Worm (Caenorhabditis elegans): ENCODE results near the gene mics-1.
A peak's percentile ranks its signal among the peaks of the same experiment; 100 is the strongest.

The mics-1 gene

DNA sequence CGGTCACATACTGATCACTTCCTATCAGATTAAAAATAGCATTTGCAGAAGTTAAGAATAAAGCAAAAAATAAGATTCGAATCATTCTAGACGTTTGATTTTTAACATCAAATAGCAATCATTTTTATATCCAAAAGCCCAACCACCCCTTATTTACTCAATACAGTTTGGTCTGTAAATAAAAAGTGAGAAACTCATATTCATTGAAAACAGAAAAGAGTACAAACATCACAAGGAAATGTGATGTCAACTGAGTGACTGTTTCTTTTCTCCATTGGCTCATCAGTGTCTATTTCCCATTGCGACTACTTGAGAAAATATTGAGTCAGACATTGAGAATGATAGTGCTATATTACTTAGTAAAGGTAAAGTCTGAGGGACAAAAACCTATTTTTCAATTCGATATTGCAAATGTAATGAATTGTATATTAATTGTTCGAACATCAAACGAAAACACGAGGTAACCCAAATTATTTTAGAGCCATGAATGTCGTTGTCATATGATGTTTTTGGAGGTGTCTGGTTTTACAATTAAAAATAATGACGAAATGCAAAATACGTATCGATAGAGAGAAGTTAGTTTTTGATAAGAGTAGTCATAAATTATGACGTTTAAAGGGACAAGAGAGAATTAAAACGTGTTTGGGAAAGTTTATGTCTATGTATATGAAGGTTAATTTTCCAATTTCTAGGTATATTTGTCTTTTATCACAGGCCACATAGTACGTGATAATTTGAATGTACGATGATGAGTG lies 11.8 kb upstream of the mics-1 start, which contains the start of gene ttr-23:
TSS of gene ttr-23 (minus strand) at position 87 of the 755 bp plus-strand sequence.
- TF ChIP-seq ceh-36 (tag; optimal IDR thresholded peaks at IDR 0.05) = no peak
- TF ChIP-seq ets-7 (tag; optimal IDR thresholded peaks at IDR 0.05) = no peak
- TF ChIP-seq aly-1 (tag; optimal IDR thresholded peaks at IDR 0.05) = no peak
- TF ChIP-seq tbx-11 (GFP tag; IDR thresholded peaks at IDR 0.05) = no peak
- no peak for TF ChIP-seq hnd-1 (tag; optimal IDR thresholded peaks at IDR 0.05)
- no peak for TF ChIP-seq tra-4 (tag; optimal IDR thresholded peaks at IDR 0.05)
- TF ChIP-seq scrt-1 (GFP tag; IDR thresholded peaks at IDR 0.05) = no peak

ce11 chrV:10588694-10589093 lies 10.6 kb upstream of the mics-1 start, which contains the start of gene srg-32:
srg-32 (minus strand) TSS chrV:10588794.
- TF ChIP-seq tbx-11 (GFP tag; IDR thresholded peaks at IDR 0.05) (no peak), flt-1 (GFP tag; IDR thresholded peaks at IDR 0.05) (no peak), ets-7 (tag; optimal IDR thresholded peaks at IDR 0.05) (no peak), ceh-36 (tag; optimal IDR thresholded peaks at IDR 0.05) (no peak), tra-4 (tag; optimal IDR thresholded peaks at IDR 0.05) (no peak), hmg-4 (GFP tag; optimal IDR thresholded peaks at IDR 0.05) (no peak), ceh-13 (GFP tag; optimal IDR thresholded peaks at IDR 0.05) (no peak), aly-1 (tag; optimal IDR thresholded peaks at IDR 0.05) (no peak), sea-1 (GFP tag; conservative IDR thresholded peaks at IDR 0.05) (no peak), scrt-1 (GFP tag; IDR thresholded peaks at IDR 0.05) (no peak), hnd-1 (tag; optimal IDR thresholded peaks at IDR 0.05) (no peak), ama-1 (optimal IDR thresholded peaks at IDR 0.05) (no peak), hmbx-1 (tag; optimal IDR thresholded peaks at IDR 0.05) (no peak), B0310.2 (tag; optimal IDR thresholded peaks at IDR 0.05) (no peak), pes-1 (GFP tag; IDR thresholded peaks at IDR 0.05) (no peak), F13C5.2 (tag; optimal IDR thresholded peaks at IDR 0.05) (no peak), tbx-37 (GFP tag; conservative IDR thresholded peaks at IDR 0.05) (no peak)

DNA sequence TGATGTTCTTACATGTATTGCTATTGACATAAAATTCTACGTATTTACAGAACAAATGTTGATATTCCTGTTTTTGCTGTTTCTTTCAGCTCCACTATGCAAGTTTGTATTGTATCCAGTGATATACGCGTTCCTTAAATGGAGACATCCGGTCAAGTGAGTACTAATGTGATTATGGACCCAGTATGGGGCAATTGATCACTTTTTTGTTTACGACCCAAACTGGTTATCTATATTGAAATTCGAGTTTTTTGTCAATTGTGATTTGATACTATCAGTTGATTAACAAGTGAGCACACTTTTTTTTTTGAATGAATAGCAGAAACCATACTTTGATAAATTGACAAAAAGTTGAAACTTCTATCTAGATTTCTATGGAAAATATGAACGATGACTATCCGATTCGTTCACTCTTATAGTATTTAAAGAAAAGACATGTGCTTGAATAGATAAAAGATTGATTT lies 3.7 kb upstream of the mics-1 start, which contains the start of gene T21C9.6:
TSS of gene T21C9.6 (plus strand) at position 51 of the 464 bp plus-strand sequence.
- TF ChIP-seq flt-1 (GFP tag; IDR thresholded peaks at IDR 0.05) (no peak), hmg-4 (GFP tag; optimal IDR thresholded peaks at IDR 0.05) (no peak), hmbx-1 (tag; optimal IDR thresholded peaks at IDR 0.05) (no peak), ceh-36 (tag; optimal IDR thresholded peaks at IDR 0.05) (no peak), sea-1 (GFP tag; conservative IDR thresholded peaks at IDR 0.05) (no peak), B0310.2 (tag; optimal IDR thresholded peaks at IDR 0.05) (no peak), scrt-1 (GFP tag; IDR thresholded peaks at IDR 0.05) (no peak), tra-4 (tag; optimal IDR thresholded peaks at IDR 0.05) (no peak), F13C5.2 (tag; optimal IDR thresholded peaks at IDR 0.05) (no peak), ceh-13 (GFP tag; optimal IDR thresholded peaks at IDR 0.05) (no peak), aly-1 (tag; optimal IDR thresholded peaks at IDR 0.05) (no peak), tbx-37 (GFP tag; conservative IDR thresholded peaks at IDR 0.05) (no peak), ets-7 (tag; optimal IDR thresholded peaks at IDR 0.05) (no peak), tbx-11 (GFP tag; IDR thresholded peaks at IDR 0.05) (no peak), pes-1 (GFP tag; IDR thresholded peaks at IDR 0.05) (no peak), ama-1 (optimal IDR thresholded peaks at IDR 0.05) (no peak), hnd-1 (tag; optimal IDR thresholded peaks at IDR 0.05) (no peak)

DNA sequence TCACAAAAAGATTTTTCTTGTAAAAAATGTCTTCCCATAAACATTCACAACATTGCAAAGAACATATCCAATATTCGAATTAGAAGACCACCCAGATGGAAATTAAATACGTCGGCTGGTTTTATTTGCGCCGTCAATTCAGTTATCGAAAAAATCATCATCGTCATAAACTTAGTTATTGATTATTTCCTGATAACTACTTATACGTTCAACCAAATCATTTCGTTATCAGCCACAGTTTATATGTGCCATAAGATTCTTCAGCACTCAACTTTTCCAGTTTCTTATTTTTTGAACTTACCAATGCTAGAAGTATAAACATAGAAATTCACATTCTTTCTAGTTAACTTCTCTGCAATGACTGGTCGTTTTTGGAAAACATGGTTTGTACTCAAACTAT lies 2.5 kb upstream of the mics-1 start:
- TF ChIP-seq aly-1 (tag; optimal IDR thresholded peaks at IDR 0.05) = no peak
- no peak for TF ChIP-seq F13C5.2 (tag; optimal IDR thresholded peaks at IDR 0.05)
- TF ChIP-seq hmg-4 (GFP tag; optimal IDR thresholded peaks at IDR 0.05) = no peak
- TF ChIP-seq tbx-37 (GFP tag; conservative IDR thresholded peaks at IDR 0.05) = no peak
- TF ChIP-seq hnd-1 (tag; optimal IDR thresholded peaks at IDR 0.05) = no peak
- TF ChIP-seq ceh-36 (tag; optimal IDR thresholded peaks at IDR 0.05) = no peak

ce11 chrV:10578938-10579337 lies 812 bp upstream of the mics-1 start, which contains the start of the genes erh-1 and lpd-9:
erh-1 (minus strand) TSS chrV:10579141.
lpd-9 (plus strand) TSS chrV:10579305.
- no peak for TF ChIP-seq sea-1 (GFP tag; conservative IDR thresholded peaks at IDR 0.05)
- TF ChIP-seq tbx-11 (GFP tag; IDR thresholded peaks at IDR 0.05) = no peak
- TF ChIP-seq ceh-36 (tag; optimal IDR thresholded peaks at IDR 0.05) = no peak
- 0 out of 2 replicates have a peak, but pooled peaks have one; percentile 31 for TF ChIP-seq tbx-37 (GFP tag; conservative IDR thresholded peaks at IDR 0.05)
- no peak for TF ChIP-seq hmg-4 (GFP tag; optimal IDR thresholded peaks at IDR 0.05)
- TF ChIP-seq F13C5.2 (tag; optimal IDR thresholded peaks at IDR 0.05) = peak; percentile 54

ce11 chrV:10576319-10576718 lies 1.8 kb downstream of the mics-1 start, which contains the start of gene vps-54:
vps-54 (minus strand) TSS chrV:10576419.
- TF ChIP-seq ama-1 (optimal IDR thresholded peaks at IDR 0.05) (no peak), tbx-37 (GFP tag; conservative IDR thresholded peaks at IDR 0.05) (no peak), scrt-1 (GFP tag; IDR thresholded peaks at IDR 0.05) (no peak), sea-1 (GFP tag; conservative IDR thresholded peaks at IDR 0.05) (no peak), B0310.2 (tag; optimal IDR thresholded peaks at IDR 0.05) (no peak), hmbx-1 (tag; optimal IDR thresholded peaks at IDR 0.05) (no peak), F13C5.2 (tag; optimal IDR thresholded peaks at IDR 0.05) (no peak), ceh-36 (tag; optimal IDR thresholded peaks at IDR 0.05) (no peak), aly-1 (tag; optimal IDR thresholded peaks at IDR 0.05) (no peak), tbx-11 (GFP tag; IDR thresholded peaks at IDR 0.05) (no peak), ets-7 (tag; optimal IDR thresholded peaks at IDR 0.05) (no peak), hmg-4 (GFP tag; optimal IDR thresholded peaks at IDR 0.05) (no peak), flt-1 (GFP tag; IDR thresholded peaks at IDR 0.05) (no peak), pes-1 (GFP tag; IDR thresholded peaks at IDR 0.05) (no peak), ceh-13 (GFP tag; optimal IDR thresholded peaks at IDR 0.05) (no peak), hnd-1 (tag; optimal IDR thresholded peaks at IDR 0.05) (no peak), tra-4 (tag; optimal IDR thresholded peaks at IDR 0.05) (no peak)

ce11 chrV:10574197-10574596 lies 3.9 kb downstream of the mics-1 start:
- TF ChIP-seq ama-1 (optimal IDR thresholded peaks at IDR 0.05) (no peak), ets-7 (tag; optimal IDR thresholded peaks at IDR 0.05) (no peak), pes-1 (GFP tag; IDR thresholded peaks at IDR 0.05) (no peak), tra-4 (tag; optimal IDR thresholded peaks at IDR 0.05) (no peak), sea-1 (GFP tag; conservative IDR thresholded peaks at IDR 0.05) (no peak), ceh-36 (tag; optimal IDR thresholded peaks at IDR 0.05) (no peak), tbx-11 (GFP tag; IDR thresholded peaks at IDR 0.05) (no peak), F13C5.2 (tag; optimal IDR thresholded peaks at IDR 0.05) (no peak), B0310.2 (tag; optimal IDR thresholded peaks at IDR 0.05) (no peak), hnd-1 (tag; optimal IDR thresholded peaks at IDR 0.05) (no peak), aly-1 (tag; optimal IDR thresholded peaks at IDR 0.05) (no peak), tbx-37 (GFP tag; conservative IDR thresholded peaks at IDR 0.05) (no peak), flt-1 (GFP tag; IDR thresholded peaks at IDR 0.05) (no peak), hmbx-1 (tag; optimal IDR thresholded peaks at IDR 0.05) (no peak), hmg-4 (GFP tag; optimal IDR thresholded peaks at IDR 0.05) (no peak), ceh-13 (GFP tag; optimal IDR thresholded peaks at IDR 0.05) (no peak), scrt-1 (GFP tag; IDR thresholded peaks at IDR 0.05) (no peak)

Data from whole organism, early embryonic.